Fruit fly (Drosophila melanogaster): ENCODE measurements around the gene CG6013.
A peak's percentile ranks its signal among the peaks of the same experiment; 100 is the strongest.

Gene CG6013

DNA sequence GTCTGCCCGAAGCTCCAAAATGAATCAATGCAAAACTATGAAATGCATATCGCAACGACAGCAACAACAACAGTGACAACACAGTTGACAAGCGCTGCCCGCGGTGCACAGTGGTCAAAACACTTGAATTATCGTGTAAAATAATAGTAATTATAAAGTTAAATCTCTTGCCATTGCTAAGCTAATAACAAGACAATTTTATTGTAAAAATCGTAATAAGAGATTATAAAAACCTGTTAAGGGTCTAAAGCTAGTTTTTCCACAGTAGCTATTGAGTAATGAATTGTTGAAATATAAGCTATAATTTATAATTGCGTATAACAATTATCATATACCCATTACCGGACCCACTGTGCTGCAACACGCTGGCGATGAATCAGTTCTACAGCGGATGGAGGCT is 41.7 kb downstream of the CG6013 start (continued):
- TF ChIP-seq HLH3B (GFP tag; IDR thresholded peaks at IDR 0.05) = peak; percentile 52
- TF ChIP-seq btn (GFP tag; optimal IDR thresholded peaks at IDR 0.05) = no peak
- no peak for TF ChIP-seq CG17912 (GFP tag; optimal IDR thresholded peaks at IDR 0.05)
- no peak for TF ChIP-seq amos (GFP tag; IDR thresholded peaks at IDR 0.05; ENCODE audit: partially characterized antibody)
- TF ChIP-seq fd96Cb (tag; optimal IDR thresholded peaks at IDR 0.05) = peak; percentile 71
- TF ChIP-seq Ets65A (GFP tag) = peak; percentile 33
- no peak for TF ChIP-seq ttk (GFP tag; IDR thresholded peaks at IDR 0.05)
- TF ChIP-seq D19A (tag; optimal IDR thresholded peaks at IDR 0.05) = peak; percentile 57
- no peak for TF ChIP-seq Poxn (GFP tag; IDR thresholded peaks at IDR 0.05)
- TF ChIP-seq Doc2 (GFP tag; IDR thresholded peaks at IDR 0.05) = no peak
- TF ChIP-seq HLH54F (GFP tag; optimal IDR thresholded peaks at IDR 0.05) = no peak
- TF ChIP-seq CG31441 (GFP tag; IDR thresholded peaks at IDR 0.05) = peak; percentile 79
- peak; percentile 35 for TF ChIP-seq Abd-B (GFP tag; optimal IDR thresholded peaks at IDR 0.05)
- TF ChIP-seq ci (GFP tag; IDR thresholded peaks at IDR 0.05) = no peak
- peak; percentile 86 for TF ChIP-seq CG2712 (tag; optimal IDR thresholded peaks at IDR 0.05)
- no peak for TF ChIP-seq Atf6 (GFP tag; IDR thresholded peaks at IDR 0.05)
- TF ChIP-seq chinmo (GFP tag; IDR thresholded peaks at IDR 0.05; ENCODE audit: partially characterized antibody) = no peak
- peak; percentile 70 for TF ChIP-seq CG6254 (GFP tag; optimal IDR thresholded peaks at IDR 0.05)
- peak; percentile 16 for TF ChIP-seq CG18599 (GFP tag; optimal IDR thresholded peaks at IDR 0.05)
- no peak for TF ChIP-seq CG34224 (GFP tag; IDR thresholded peaks at IDR 0.05; ENCODE audit: partially characterized antibody)
- no peak for TF ChIP-seq ase (GFP tag; IDR thresholded peaks at IDR 0.05)
- peak; percentile 51; the same call in 1 of the 3 replicates for TF ChIP-seq dysf (GFP tag; IDR thresholded peaks at IDR 0.05)
- no peak for TF ChIP-seq toy (GFP tag; IDR thresholded peaks at IDR 0.05)
- TF ChIP-seq MTF-1 (GFP tag; optimal IDR thresholded peaks at IDR 0.05; ENCODE audit: borderline replicate concordance) = no peak
- no peak for TF ChIP-seq CG3838 (GFP tag; optimal IDR thresholded peaks at IDR 0.05)
- TF ChIP-seq CG10565 (GFP tag; optimal IDR thresholded peaks at IDR 0.05) = no peak
- TF ChIP-seq Hmr (GFP tag; optimal IDR thresholded peaks at IDR 0.05) = no peak
- no peak for TF ChIP-seq hbn (GFP tag; IDR thresholded peaks at IDR 0.05; ENCODE audit: partially characterized antibody)
- TF ChIP-seq Sry-β (GFP tag; optimal IDR thresholded peaks at IDR 0.05) = no peak
- no peak for TF ChIP-seq CTCF (GFP tag; optimal IDR thresholded peaks at IDR 0.05)
- no peak for TF ChIP-seq CG3163 (GFP tag; optimal IDR thresholded peaks at IDR 0.05)
- no peak for TF ChIP-seq Nf-YA (GFP tag; IDR thresholded peaks at IDR 0.05)
- TF ChIP-seq CG11398 (GFP tag; optimal IDR thresholded peaks at IDR 0.05) = no peak
- TF ChIP-seq eve (GFP tag; optimal IDR thresholded peaks at IDR 0.05) = peak in 1 of 2 experiments; percentile 54
- peak; percentile 19 for TF ChIP-seq CG6654 (GFP tag; optimal IDR thresholded peaks at IDR 0.05)
- no peak for TF ChIP-seq kni (GFP tag; optimal IDR thresholded peaks at IDR 0.05)
- TF ChIP-seq h (optimal IDR thresholded peaks at IDR 0.05) = no peak
- TF ChIP-seq Blimp-1 (GFP tag; optimal IDR thresholded peaks at IDR 0.05) = peak; percentile 75
- no peak for TF ChIP-seq fu2 (GFP tag; optimal IDR thresholded peaks at IDR 0.05)
- no peak for TF ChIP-seq CG9876 (GFP tag; optimal IDR thresholded peaks at IDR 0.05)
- TF ChIP-seq Awh (GFP tag; IDR thresholded peaks at IDR 0.05) = 0 out of 2 replicates have a peak, but pooled peaks have one; percentile 52
- TF ChIP-seq CG6791 (GFP tag; IDR thresholded peaks at IDR 0.05; ENCODE audit: partially characterized antibody) = no peak
- TF ChIP-seq eyg (GFP tag; optimal IDR thresholded peaks at IDR 0.05) = no peak
- TF ChIP-seq Kr (GFP tag; optimal IDR thresholded peaks at IDR 0.05) = no peak
- peak; percentile 37 for TF ChIP-seq bcd (GFP tag; optimal IDR thresholded peaks at IDR 0.05)
- peak; percentile 2 for TF ChIP-seq CG6813 (GFP tag; optimal IDR thresholded peaks at IDR 0.05)
- TF ChIP-seq CG2202 (tag; optimal IDR thresholded peaks at IDR 0.05) = peak; percentile 22
- TF ChIP-seq Sry-δ (GFP tag; optimal IDR thresholded peaks at IDR 0.05) = no peak
- TF ChIP-seq CG4854 (GFP tag; optimal IDR thresholded peaks at IDR 0.05) = no peak
- TF ChIP-seq Sox102F (GFP tag; optimal IDR thresholded peaks at IDR 0.05) = peak; percentile 80
- TF ChIP-seq tna (GFP tag; IDR thresholded peaks at IDR 0.05; ENCODE audit: partially characterized antibody) = no peak
- TF ChIP-seq bbx (GFP tag; IDR thresholded peaks at IDR 0.05; ENCODE audit: partially characterized antibody) = no peak

Data from whole organism, embryonic.